Worm (Caenorhabditis elegans): ENCODE results near the gene dhs-26.

ce11 chrX:3316830-3317229, 45.5 kb downstream of the dhs-26 start:
- TF ChIP-seq flh-1 (GFP tag; optimal IDR thresholded peaks at IDR 0.05) (no peak), unc-39 (tag; optimal IDR thresholded peaks at IDR 0.05) (no peak), unc-62 (GFP tag; optimal IDR thresholded peaks at IDR 0.05) (no peak), lin-13 (tag; optimal IDR thresholded peaks at IDR 0.05) (no peak), nhr-28 (tag; optimal IDR thresholded peaks at IDR 0.05) (no peak), lin-32 (GFP tag; optimal IDR thresholded peaks at IDR 0.05) (no peak)

Measured in whole organism, mixed stage, embryonic.